Fruit fly (Drosophila melanogaster): Measurements from ENCODE around the gene CtsL4.
A peak's percentile ranks its signal among the peaks of the same experiment; 100 is the strongest.

The CtsL4 gene

dm6 chr2L:10362408-10363067 lies 6.1 kb upstream of the CtsL4 start, which contains the start of the genes Cand1 and pim (continued):
- TF ChIP-seq Taf1 (GFP tag; IDR thresholded peaks at IDR 0.05): no peak
- TF ChIP-seq hbn (GFP tag; IDR thresholded peaks at IDR 0.05; ENCODE audit: partially characterized antibody): peak; percentile 46; the same call in 1 of the 2 replicates
- no peak for TF ChIP-seq wdn (GFP tag; IDR thresholded peaks at IDR 0.05)
- TF ChIP-seq vnd (GFP tag; IDR thresholded peaks at IDR 0.05; ENCODE audit: partially characterized antibody): peak; percentile 33; the same call in 1 of the 3 replicates
- TF ChIP-seq Aef1 (GFP tag; IDR thresholded peaks at IDR 0.05): no peak
- TF ChIP-seq CG14014 (GFP tag; IDR thresholded peaks at IDR 0.05): no peak
- TF ChIP-seq usp (GFP tag; optimal IDR thresholded peaks at IDR 0.05): no peak
- TF ChIP-seq CG6791 (GFP tag; IDR thresholded peaks at IDR 0.05; ENCODE audit: partially characterized antibody): no peak
- no peak for TF ChIP-seq maf-S (GFP tag; optimal IDR thresholded peaks at IDR 0.05)
- TF ChIP-seq CoRest (tag; optimal IDR thresholded peaks at IDR 0.05): peak; percentile 59
- TF ChIP-seq ash1 (GFP tag; optimal IDR thresholded peaks at IDR 0.05): no peak
- TF ChIP-seq CG8359 (GFP tag; optimal IDR thresholded peaks at IDR 0.05; ENCODE audit: borderline replicate concordance): no peak
- peak; percentile 42 for TF ChIP-seq CG8924 (tag; optimal IDR thresholded peaks at IDR 0.05)
- no peak for TF ChIP-seq CG8281 (tag; optimal IDR thresholded peaks at IDR 0.05)
- no peak for TF ChIP-seq CG43689 (GFP tag; IDR thresholded peaks at IDR 0.05)
- no peak for TF ChIP-seq CG18619 (GFP tag; optimal IDR thresholded peaks at IDR 0.05)
- no peak for TF ChIP-seq CG3407 (GFP tag; optimal IDR thresholded peaks at IDR 0.05)
- no peak for TF ChIP-seq CG15073 (GFP tag; optimal IDR thresholded peaks at IDR 0.05)
- no peak for TF ChIP-seq sisA (GFP tag; IDR thresholded peaks at IDR 0.05)
- no peak for TF ChIP-seq Antp (GFP tag; optimal IDR thresholded peaks at IDR 0.05)
- peak; percentile 80 for TF ChIP-seq Scr (GFP tag; IDR thresholded peaks at IDR 0.05; ENCODE audit: partially characterized antibody)
- TF ChIP-seq HLH54F (GFP tag; optimal IDR thresholded peaks at IDR 0.05): no peak
- TF ChIP-seq CG13123 (GFP tag; optimal IDR thresholded peaks at IDR 0.05): no peak
- TF ChIP-seq CG15601 (tag; optimal IDR thresholded peaks at IDR 0.05): peak; percentile 62
- TF ChIP-seq corto (GFP tag; optimal IDR thresholded peaks at IDR 0.05): no peak
- no peak for TF ChIP-seq CG31441 (GFP tag; IDR thresholded peaks at IDR 0.05)
- no peak for TF ChIP-seq Trl (optimal IDR thresholded peaks at IDR 0.05)
- no peak for TF ChIP-seq Trl (GFP tag; optimal IDR thresholded peaks at IDR 0.05)
- TF ChIP-seq Drgx (GFP tag; IDR thresholded peaks at IDR 0.05): no peak
- no peak for TF ChIP-seq CG10959 (GFP tag; IDR thresholded peaks at IDR 0.05)
- TF ChIP-seq pnt (GFP tag; optimal IDR thresholded peaks at IDR 0.05): no peak
- no peak for TF ChIP-seq CG12236 (GFP tag; optimal IDR thresholded peaks at IDR 0.05)
- peak in 1 of 3 experiments; percentile 19 for TF ChIP-seq lola (GFP tag; optimal IDR thresholded peaks at IDR 0.05)
- TF ChIP-seq mirr (GFP tag; optimal IDR thresholded peaks at IDR 0.05): no peak
- TF ChIP-seq Mes4 (GFP tag; optimal IDR thresholded peaks at IDR 0.05): no peak
- peak; percentile 23 for TF ChIP-seq CG12155 (GFP tag; optimal IDR thresholded peaks at IDR 0.05)
- no peak for TF ChIP-seq Dad (GFP tag; optimal IDR thresholded peaks at IDR 0.05)
- TF ChIP-seq fd102C (GFP tag; optimal IDR thresholded peaks at IDR 0.05): no peak
- peak; percentile 28; the same call in 1 of the 2 replicates for TF ChIP-seq MBD-R2 (GFP tag; IDR thresholded peaks at IDR 0.05)
- TF ChIP-seq CG17186 (GFP tag; optimal IDR thresholded peaks at IDR 0.05): no peak
- TF ChIP-seq CG8944 (GFP tag; optimal IDR thresholded peaks at IDR 0.05): no peak
- TF ChIP-seq CG4820 (GFP tag; optimal IDR thresholded peaks at IDR 0.05): no peak
- no peak for TF ChIP-seq CG1602 (GFP tag; optimal IDR thresholded peaks at IDR 0.05)
- no peak for TF ChIP-seq crol (GFP tag; IDR thresholded peaks at IDR 0.05)
- TF ChIP-seq CG10543 (GFP tag; optimal IDR thresholded peaks at IDR 0.05): no peak
- TF ChIP-seq Atf-2 (GFP tag; optimal IDR thresholded peaks at IDR 0.05): no peak
- TF ChIP-seq Poxn (GFP tag; IDR thresholded peaks at IDR 0.05): no peak
- no peak for TF ChIP-seq H2.0 (GFP tag; IDR thresholded peaks at IDR 0.05)
- TF ChIP-seq chif (GFP tag; optimal IDR thresholded peaks at IDR 0.05): no peak
- no peak for TF ChIP-seq CG7372 (GFP tag; IDR thresholded peaks at IDR 0.05)
- no peak for TF ChIP-seq CG12104 (GFP tag; optimal IDR thresholded peaks at IDR 0.05)
